Worm (Caenorhabditis elegans) whole organism, L4 larva: Measurements from ENCODE around the gene best-15.

Experiments
- mdl-1 ChIP-seq, 2 experiments: fragments of 150-350 bp in 1 of 2; sonication (generic microtip) in 1 of 2; optimal IDR thresholded peaks; 2 replicates each; lab custom pipeline; 2014 to 2017; ENCODE audit warnings: missing biosample characterization in 2 of 2, missing genetic modification characterization in 2 of 2
- sdz-12 ChIP-seq: fragments of 200-800 bp; sonication (Bioruptor generic); optimal IDR thresholded peaks from 2 replicates; lab custom pipeline; 2018; ENCODE audit warnings: mild to moderate bottlenecking, missing genetic modification characterization, missing compliant biosample characterization

ce11 chrIV:10819049-10819448 lies 13.0 kb downstream of the best-15 start:
- no peak for TF ChIP-seq mdl-1 (tag; optimal IDR thresholded peaks at IDR 0.05; lab: Kevin White, UChicago)
- TF ChIP-seq sdz-12 (GFP tag; lab: Kevin White, UChicago), result no peak
